Worm (Caenorhabditis elegans) whole organism, mixed stage, embryonic: ENCODE results near the gene F47E1.4.

Experiments
- blmp-1 ChIP-seq: fragments of 150-350 bp; optimal IDR thresholded peaks from 2 replicates; lab custom pipeline; 2014; ENCODE audit warnings: missing biosample characterization, missing genetic modification characterization
- lin-13 ChIP-seq: fragments of 150-350 bp; optimal IDR thresholded peaks from 2 replicates; lab custom pipeline; 2014; ENCODE audit warnings: missing biosample characterization, missing genetic modification characterization
- mep-1 ChIP-seq: fragments of 150-350 bp; optimal IDR thresholded peaks from 2 replicates; lab custom pipeline; 2017; ENCODE audit warnings: missing biosample characterization, missing genetic modification reagents, missing genetic modification characterization, inconsistent platforms

DNA sequence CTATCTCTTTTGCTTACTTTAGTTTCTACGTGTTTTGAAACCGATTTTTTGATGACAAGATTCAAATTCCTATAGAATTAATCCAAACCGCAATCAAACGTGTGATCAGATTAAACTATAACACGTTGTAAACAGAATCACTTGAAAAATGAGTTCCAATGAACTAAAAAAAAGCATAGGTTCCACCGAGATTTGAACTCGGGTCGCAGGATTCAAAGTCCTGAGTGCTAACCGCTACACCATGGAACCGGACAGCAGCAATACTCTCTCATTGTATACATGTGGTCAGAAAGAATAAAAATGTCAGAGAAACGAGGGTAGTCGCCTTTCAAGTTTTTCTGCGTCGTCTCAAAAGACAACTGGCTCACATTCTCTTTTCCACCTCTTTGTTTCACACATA, 28.8 kb downstream of the F47E1.4 start:
- TF ChIP-seq blmp-1 (no peak), lin-13 (no peak), mep-1 (no peak)
